Fruit fly (Drosophila melanogaster) whole organism, wandering third instar larva: Measurements from ENCODE around the gene RNaseX25.

ENCODE experiments used
- Abd-B ChIP-seq: fragments of >200 bp; optimal IDR thresholded peaks from 2 replicates; lab custom pipeline; 2017; ENCODE audit warnings: missing biosample characterization, missing genetic modification characterization
- CG32264 ChIP-seq: fragments of 200-800 bp; sonication (Bioruptor generic); optimal IDR thresholded peaks from 2 replicates; lab custom pipeline; 2016; ENCODE audit warnings: missing biosample characterization, missing genetic modification characterization
- CG9705 ChIP-seq: fragments of 200-800 bp; sonication (Bioruptor generic); optimal IDR thresholded peaks from 2 replicates; lab custom pipeline; 2018; ENCODE audit warnings: missing biosample characterization, mild to moderate bottlenecking, missing genetic modification characterization
- CrebA ChIP-seq: fragments of 200-800 bp; sonication (Bioruptor generic); optimal IDR thresholded peaks from 2 replicates; lab custom pipeline; 2016; ENCODE audit warnings: missing biosample characterization, mild to moderate bottlenecking, missing genetic modification characterization, borderline replicate concordance
- Dfd ChIP-seq: fragments of >200 bp; optimal IDR thresholded peaks from 2 replicates; lab custom pipeline; 2017; ENCODE audit warnings: missing biosample characterization, missing genetic modification characterization
- Dif ChIP-seq: fragments of 200-275, 200-300 bp; sonication (Bioruptor generic); optimal IDR thresholded peaks from 2 replicates; lab custom pipeline; 2018; ENCODE audit warnings: missing biosample characterization, missing genetic modification characterization; ENCODE audit not compliant: partially characterized antibody
- GATAd ChIP-seq: sonication (Bioruptor generic); optimal IDR thresholded peaks from 2 replicates; lab custom pipeline; 2016; ENCODE audit warnings: missing biosample characterization, missing genetic modification characterization
- HLH106 ChIP-seq: fragments of 200-800 bp; optimal IDR thresholded peaks from 3 replicates; lab custom pipeline; 2019; ENCODE audit warnings: missing biosample characterization, mild to moderate bottlenecking, missing genetic modification characterization, moderate library complexity
- Hnf4 ChIP-seq: fragments of 200-800 bp; sonication (Bioruptor generic); optimal IDR thresholded peaks from 2 replicates; lab custom pipeline; 2016; ENCODE audit warnings: missing biosample characterization, mild to moderate bottlenecking, missing genetic modification characterization
- Hr78 ChIP-seq: fragments of >200 bp; optimal IDR thresholded peaks from 2 replicates; lab custom pipeline; 2017; ENCODE audit warnings: missing biosample characterization, missing genetic modification characterization
- Hr83 ChIP-seq: fragments of 200-300 bp; sonication (Bioruptor generic); optimal IDR thresholded peaks from 2 replicates; lab custom pipeline; 2016; ENCODE audit warnings: missing biosample characterization, mild to moderate bottlenecking, missing genetic modification characterization, moderate library complexity; ENCODE audit not compliant: poor library complexity, severe bottlenecking
- Jra ChIP-seq: sonication (Bioruptor generic); optimal IDR thresholded peaks from 2 replicates; lab custom pipeline; 2016; ENCODE audit warnings: missing biosample characterization, missing genetic modification characterization
- Mio ChIP-seq: sonication (Bioruptor generic); optimal IDR thresholded peaks from 2 replicates; lab custom pipeline; 2016; ENCODE audit warnings: missing biosample characterization, missing genetic modification characterization
- Myc ChIP-seq: fragments of >200 bp; optimal IDR thresholded peaks from 2 replicates; lab custom pipeline; 2017
- N ChIP-seq: fragments of >200 bp; optimal IDR thresholded peaks from 2 replicates; lab custom pipeline; 2018; ENCODE audit warnings: missing biosample characterization, missing external identifiers, missing genetic modification characterization
- OdsH ChIP-seq: fragments of 200-800 bp; sonication (Bioruptor generic); optimal IDR thresholded peaks from 2 replicates; lab custom pipeline; 2016; ENCODE audit warnings: missing biosample characterization, mild to moderate bottlenecking, missing genetic modification characterization
- Rel ChIP-seq, 2 experiments: fragments of 200-800 bp; sonication (Bioruptor generic) in 1 of 2; optimal IDR thresholded peaks; 2 replicates in 1 of 2; 3 replicates in 1 of 2; lab custom pipeline; 2016 to 2019; ENCODE audit warnings: mild to moderate bottlenecking in 2 of 2, missing biosample characterization in 2 of 2, missing genetic modification characterization in 2 of 2, moderate library complexity in 1 of 2
- Sp1 ChIP-seq: fragments of 200-800 bp; sonication (Bioruptor generic); optimal IDR thresholded peaks from 3 replicates; lab custom pipeline; 2019; ENCODE audit warnings: missing biosample characterization, mild to moderate bottlenecking, missing genetic modification characterization, moderate library complexity
- Vsx2 ChIP-seq: fragments of 200-300, 225-300 bp; sonication (Bioruptor generic); optimal IDR thresholded peaks from 2 replicates; lab custom pipeline; 2018; ENCODE audit warnings: missing biosample characterization, missing genetic modification characterization; ENCODE audit not compliant: partially characterized antibody
- br ChIP-seq: fragments of 200-800 bp; sonication (Bioruptor generic); optimal IDR thresholded peaks from 2 replicates; lab custom pipeline; 2016; ENCODE audit warnings: missing biosample characterization, missing genetic modification characterization
- brk ChIP-seq: fragments of 200-800 bp; sonication (Bioruptor generic); optimal IDR thresholded peaks from 2 replicates; lab custom pipeline; 2016; ENCODE audit warnings: missing biosample characterization, mild to moderate bottlenecking, missing genetic modification characterization
- dl ChIP-seq, 2 experiments: fragments of 175-275, 200-275 bp in 1 of 2; fragments of 200-275 bp in 1 of 2; sonication (Bioruptor generic); optimal IDR thresholded peaks; lab custom pipeline; 2018; ENCODE audit warnings: mild to moderate bottlenecking in 2 of 2, missing biosample characterization in 2 of 2, missing genetic modification characterization in 2 of 2, moderate library complexity in 2 of 2; ENCODE audit not compliant: partially characterized antibody in 2 of 2, insufficient read depth in 1 of 2
- dmrt93B ChIP-seq: fragments of 200-800 bp; sonication (Bioruptor generic); optimal IDR thresholded peaks from 2 replicates; lab custom pipeline; 2018; ENCODE audit warnings: missing biosample characterization, mild to moderate bottlenecking, missing genetic modification characterization
- dsf ChIP-seq: sonication (Bioruptor generic); optimal IDR thresholded peaks from 2 replicates; lab custom pipeline; 2016; ENCODE audit warnings: missing biosample characterization, missing genetic modification characterization, borderline replicate concordance
- ey ChIP-seq: fragments of 200-800 bp; sonication (Bioruptor generic); optimal IDR thresholded peaks from 2 replicates; lab custom pipeline; 2016; ENCODE audit warnings: missing biosample characterization, missing genetic modification characterization
- foxo ChIP-seq, 2 experiments: fragments of 200-800 bp; sonication (Bioruptor generic); optimal IDR thresholded peaks; 2 replicates in 1 of 2; 3 replicates in 1 of 2; lab custom pipeline; 2016 to 2017; ENCODE audit warnings: missing biosample characterization in 2 of 2, missing genetic modification characterization in 2 of 2
- fru ChIP-seq: fragments of 200-800 bp; sonication (Bioruptor generic); optimal IDR thresholded peaks from 3 replicates; lab custom pipeline; 2016; ENCODE audit warnings: missing biosample characterization, mild to moderate bottlenecking, missing genetic modification characterization
- h ChIP-seq: fragments of 200-800 bp; sonication (Bioruptor generic); optimal IDR thresholded peaks from 3 replicates; lab custom pipeline; 2016; ENCODE audit warnings: missing biosample characterization, mild to moderate bottlenecking, missing genetic modification characterization
- jim ChIP-seq: fragments of 175-275, 200-325 bp; sonication (Bioruptor generic); optimal IDR thresholded peaks from 2 replicates; lab custom pipeline; 2016; ENCODE audit warnings: missing biosample characterization, mild to moderate bottlenecking, missing genetic modification characterization
- lola ChIP-seq: fragments of >200 bp; optimal IDR thresholded peaks from 2 replicates; lab custom pipeline; 2017; ENCODE audit warnings: missing biosample characterization, missing genetic modification characterization
- pan ChIP-seq: fragments of >200 bp; optimal IDR thresholded peaks from 2 replicates; lab custom pipeline; 2017
- psq ChIP-seq: fragments of 200-800 bp; sonication (Bioruptor generic); optimal IDR thresholded peaks from 3 replicates; lab custom pipeline; 2017; ENCODE audit warnings: missing biosample characterization, mild to moderate bottlenecking, missing genetic modification characterization, moderate library complexity
- rgr ChIP-seq: fragments of 200-800 bp; sonication (Bioruptor generic); optimal IDR thresholded peaks from 3 replicates; lab custom pipeline; 2016; ENCODE audit warnings: missing biosample characterization, mild to moderate bottlenecking, missing genetic modification characterization
- sage ChIP-seq: fragments of 200-800 bp; sonication (Bioruptor generic); optimal IDR thresholded peaks from 2 replicates; lab custom pipeline; 2016; ENCODE audit warnings: missing biosample characterization, mild to moderate bottlenecking, missing genetic modification characterization
- sv ChIP-seq: fragments of 200-800 bp; sonication (Bioruptor generic); optimal IDR thresholded peaks from 3 replicates; lab custom pipeline; 2016; ENCODE audit warnings: missing biosample characterization, missing genetic modification characterization
- tai ChIP-seq: sonication (Bioruptor generic); optimal IDR thresholded peaks from 2 replicates; lab custom pipeline; 2016; ENCODE audit warnings: missing biosample characterization, missing genetic modification characterization
- usp ChIP-seq: fragments of >200 bp; optimal IDR thresholded peaks from 2 replicates; lab custom pipeline; 2017; ENCODE audit warnings: missing biosample characterization, missing genetic modification characterization
- woc ChIP-seq: sonication (Bioruptor generic); optimal IDR thresholded peaks from 2 replicates; lab custom pipeline; 2016; ENCODE audit warnings: missing biosample characterization, mild to moderate bottlenecking, missing genetic modification characterization

RNaseX25 gene

DNA sequence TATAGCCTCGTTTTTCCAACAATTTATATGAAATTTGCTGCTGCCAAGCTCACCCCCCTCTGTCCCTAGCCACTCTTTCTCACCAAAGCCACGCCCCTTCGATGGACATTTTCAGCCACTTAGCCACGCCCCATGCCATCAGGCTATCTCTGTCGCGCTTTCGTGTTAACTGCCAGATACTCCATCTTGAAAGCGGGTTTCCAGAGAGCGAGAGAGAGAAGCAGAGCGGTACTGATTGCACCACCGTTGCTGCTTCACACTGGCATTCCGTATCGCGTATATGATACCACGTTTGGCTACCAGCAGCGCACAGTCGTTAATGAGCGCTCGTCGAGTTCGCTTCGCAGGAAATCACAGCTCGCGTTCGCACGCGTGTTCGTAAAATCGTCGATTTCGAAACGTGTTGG is 22.5 kb upstream of the RNaseX25 start, which contains the start of gene exex:
exex (plus strand) TSS at position 307 of the 407 bp plus-strand sequence.
- TF ChIP-seq sv (GFP tag; lab: Kevin White, UChicago) (no peak), OdsH (GFP tag; lab: Kevin White, UChicago) (no peak), Mio (GFP tag; lab: Kevin White, UChicago) (no peak), psq (no peak), HLH106 (tag; lab: Kevin White, UChicago) (no peak), Myc (lab: Kevin White, UChicago) (no peak), dmrt93B (GFP tag; lab: Kevin White, UChicago) (no peak), Hr78 (GFP tag; lab: Kevin White, UChicago) (no peak), CrebA (no peak), Abd-B (GFP tag; lab: Kevin White, UChicago) (no peak), Dfd (GFP tag; lab: Kevin White, UChicago) (no peak), woc (GFP tag; lab: Kevin White, UChicago) (no peak), Sp1 (GFP tag; lab: Kevin White, UChicago) (no peak), Jra (no peak), Hnf4 (GFP tag; lab: Kevin White, UChicago) (no peak), CG9705 (no peak), Dif (GFP tag; lab: Kevin White, UChicago) (peak; percentile 54), br (GFP tag; lab: Kevin White, UChicago) (no peak), fru (peak; percentile 9), N (GFP tag; lab: Kevin White, UChicago) (no peak), sage (GFP tag; lab: Kevin White, UChicago) (no peak), tai (GFP tag; lab: Kevin White, UChicago) (no peak), pan (lab: Kevin White, UChicago) (no peak), GATAd (GFP tag; lab: Kevin White, UChicago) (no peak), dl (GFP tag; optimal IDR thresholded peaks at IDR 0.05; lab: Kevin White, UChicago; ENCODE audit: insufficient read depth in 1 of 2, partially characterized antibody in 2 of 2) (peak in 1 of 2 experiments; percentile 59), jim (no peak), usp (GFP tag; lab: Kevin White, UChicago) (no peak), dsf (no peak), Rel (GFP tag; optimal IDR thresholded peaks at IDR 0.05; lab: Kevin White, UChicago) (no peak), Rel (tag; optimal IDR thresholded peaks at IDR 0.05; lab: Kevin White, UChicago) (no peak), h (peak; percentile 39), lola (GFP tag; lab: Kevin White, UChicago) (no peak), foxo (GFP tag; optimal IDR thresholded peaks at IDR 0.05; lab: Kevin White, UChicago) (no peak), rgr (GFP tag; lab: Kevin White, UChicago) (no peak), ey (GFP tag; lab: Kevin White, UChicago) (no peak), CG32264 (no peak), Vsx2 (GFP tag; lab: Kevin White, UChicago) (peak; percentile 53), brk (GFP tag; lab: Kevin White, UChicago) (no peak), Hr83 (GFP tag; lab: Kevin White, UChicago) (no peak)

DNA sequence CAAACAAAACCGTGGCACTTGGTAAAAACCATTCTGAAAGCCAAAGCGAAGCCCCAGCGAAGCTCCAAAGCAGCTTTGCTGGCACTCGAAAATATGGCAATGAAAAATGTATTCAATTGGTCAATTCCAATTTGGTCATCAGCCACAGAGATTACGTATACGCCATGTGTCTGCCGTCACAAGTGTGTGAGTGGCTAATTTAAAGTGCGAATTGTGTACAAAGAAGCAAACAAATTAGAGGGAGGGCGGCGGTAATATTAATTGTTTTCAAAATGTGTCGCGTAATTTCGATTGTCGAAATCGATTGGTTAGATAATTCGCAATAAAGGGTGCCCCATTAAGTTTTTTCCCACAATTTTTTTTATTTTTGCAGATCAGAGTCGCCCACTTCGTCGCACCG is 20.6 kb upstream of the RNaseX25 start:
- TF ChIP-seq Vsx2 (GFP tag; lab: Kevin White, UChicago): peak; percentile 81
- TF ChIP-seq tai (GFP tag; lab: Kevin White, UChicago): no peak
- TF ChIP-seq, all 38 proteins: peak for 1

DNA sequence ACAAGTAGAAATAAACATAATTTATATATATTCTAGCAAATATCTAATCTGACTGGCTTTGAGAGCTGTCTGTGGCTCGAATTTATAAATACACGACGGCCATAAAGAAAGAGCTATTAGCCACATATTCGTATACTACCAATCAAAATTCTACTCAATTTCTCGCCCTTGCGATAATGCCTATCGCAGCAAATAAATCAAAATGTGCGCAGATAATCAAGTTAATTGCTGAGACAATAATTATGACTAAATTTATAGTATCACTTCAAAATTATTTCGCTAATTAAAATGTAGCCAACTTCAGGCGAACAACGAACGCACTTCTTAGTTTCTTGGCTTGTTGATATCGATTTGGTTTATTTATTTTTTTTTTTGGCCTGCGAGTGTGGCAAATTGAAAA is 18.5 kb upstream of the RNaseX25 start:
- TF ChIP-seq CG32264: no peak
- TF ChIP-seq h: peak; percentile 52
- TF ChIP-seq CG9705: no peak
- TF ChIP-seq Rel (GFP tag; optimal IDR thresholded peaks at IDR 0.05; lab: Kevin White, UChicago): peak; percentile 24
- no peak for TF ChIP-seq Rel (tag; optimal IDR thresholded peaks at IDR 0.05; lab: Kevin White, UChicago)
- TF ChIP-seq CrebA: peak; percentile 69
- TF ChIP-seq Sp1 (GFP tag; lab: Kevin White, UChicago): peak; percentile 26
- TF ChIP-seq Hr83 (GFP tag; lab: Kevin White, UChicago): no peak
- TF ChIP-seq fru: no peak
- no peak for TF ChIP-seq sv (GFP tag; lab: Kevin White, UChicago)
- peak; percentile 57 for TF ChIP-seq Vsx2 (GFP tag; lab: Kevin White, UChicago)
- no peak for TF ChIP-seq brk (GFP tag; lab: Kevin White, UChicago)
- TF ChIP-seq OdsH (GFP tag; lab: Kevin White, UChicago): no peak
- no peak for TF ChIP-seq HLH106 (tag; lab: Kevin White, UChicago)
